Worm (Caenorhabditis elegans) whole organism, young adult: ENCODE data around the gene ZK757.1.

Source experiments
- B0019.2 ChIP-seq: fragments of 200-800 bp; sonication (Bioruptor generic); conservative IDR thresholded peaks from 2 replicates; pipeline ENCODE4 v1.3.6; 2022; ENCODE audit warnings: missing genetic modification reagents, missing genetic modification characterization, missing compliant biosample characterization
- D2030.7 ChIP-seq: fragments of 200-800 bp; sonication (Bioruptor generic); IDR thresholded peaks from 2 replicates; pipeline ENCODE4 v1.3.6; 2022; ENCODE audit warnings: missing genetic modification reagents, missing genetic modification characterization, missing compliant biosample characterization
- F10E7.11 ChIP-seq: sonication (generic microtip); optimal IDR thresholded peaks from 2 replicates; lab custom pipeline; 2017; ENCODE audit warnings: mild to moderate bottlenecking, missing genetic modification characterization, moderate library complexity, missing compliant biosample characterization
- F33H1.4 ChIP-seq: fragments of 200-800 bp; sonication (Bioruptor generic); IDR thresholded peaks from 2 replicates; pipeline ENCODE4 v1.3.6; 2022; ENCODE audit warnings: missing genetic modification reagents, missing genetic modification characterization, missing compliant biosample characterization
- F39B2.1 ChIP-seq: fragments of 200-800 bp; sonication (Bioruptor generic); IDR thresholded peaks from 2 replicates; pipeline ENCODE4 v1.3.6; 2022; ENCODE audit warnings: missing genetic modification reagents, missing genetic modification characterization, missing compliant biosample characterization
- K12H6.12 ChIP-seq: fragments of 200-800 bp; sonication (Bioruptor generic); optimal IDR thresholded peaks from 2 replicates; lab custom pipeline; 2018; ENCODE audit warnings: mild to moderate bottlenecking, missing genetic modification characterization, missing compliant biosample characterization
- T07F8.4 ChIP-seq: sonication (generic microtip); optimal IDR thresholded peaks from 2 replicates; lab custom pipeline; 2016; ENCODE audit warnings: mild to moderate bottlenecking, missing genetic modification characterization, moderate library complexity, missing compliant biosample characterization
- Y79H2A.3 ChIP-seq: fragments of 200-800 bp; sonication (Bioruptor generic); conservative IDR thresholded peaks from 2 replicates; pipeline ENCODE4 v1.3.6; 2022; ENCODE audit warnings: missing genetic modification reagents, missing genetic modification characterization, missing compliant biosample characterization
- Y95B8A.8 ChIP-seq: fragments of 200-800 bp; sonication (Bioruptor generic); IDR thresholded peaks from 2 replicates; pipeline ENCODE4 v1.3.6; 2022; ENCODE audit warnings: missing genetic modification reagents, missing genetic modification characterization, missing compliant biosample characterization
- ama-1 ChIP-seq, 3 experiments: fragments of 150-350 bp in 1 of 3; sonication (generic microtip) in 2 of 3; optimal IDR thresholded peaks; 2 replicates each; lab custom pipeline; 2014 to 2018; ENCODE audit warnings: missing biosample characterization in 2 of 3, missing genetic modification characterization in 2 of 3, missing genetic modification reagents in 2 of 3
- atf-7 ChIP-seq: sonication (generic microtip); optimal IDR thresholded peaks from 2 replicates; lab custom pipeline; 2017; ENCODE audit warnings: mild to moderate bottlenecking, missing genetic modification characterization, missing compliant biosample characterization
- bed-1 ChIP-seq: fragments of 200-800 bp; sonication (Bioruptor generic); IDR thresholded peaks from 2 replicates; pipeline ENCODE4 v1.3.6; 2022; ENCODE audit warnings: missing genetic modification reagents, missing genetic modification characterization, missing compliant biosample characterization
- cebp-1 ChIP-seq, 2 experiments: fragments of 200-800 bp in 1 of 2; sonication (Bioruptor generic) in 1 of 2; sonication (generic microtip) in 1 of 2; IDR thresholded peaks in 1 of 2; optimal IDR thresholded peaks in 1 of 2; 2 replicates each; pipeline versions ENCODE4 v1.3.6 to Lab custom; 2017 to 2022; ENCODE audit warnings: missing compliant biosample characterization in 2 of 2, missing genetic modification characterization in 2 of 2, mild to moderate bottlenecking in 1 of 2, missing genetic modification reagents in 1 of 2, moderate library complexity in 1 of 2
- ceh-91 ChIP-seq: fragments of 200-800 bp; sonication (Bioruptor generic); IDR thresholded peaks from 2 replicates; pipeline ENCODE4 v1.3.6; 2022; ENCODE audit warnings: missing genetic modification reagents, missing genetic modification characterization, missing compliant biosample characterization
- dox-1 ChIP-seq: fragments of 200-800 bp; sonication (Bioruptor generic); IDR thresholded peaks from 2 replicates; pipeline ENCODE4 v1.3.6; 2022; ENCODE audit warnings: missing genetic modification reagents, missing genetic modification characterization, missing compliant biosample characterization
- efl-1 ChIP-seq: fragments of 150-350 bp; optimal IDR thresholded peaks from 2 replicates; lab custom pipeline; 2014; ENCODE audit warnings: missing biosample characterization, missing genetic modification reagents, missing genetic modification characterization
- egl-18 ChIP-seq: fragments of 200-800 bp; sonication (Bioruptor generic); IDR thresholded peaks from 2 replicates; pipeline ENCODE4 v1.3.6; 2022; ENCODE audit warnings: missing genetic modification reagents, missing genetic modification characterization, missing compliant biosample characterization
- fkh-3 ChIP-seq: sonication (generic microtip); optimal IDR thresholded peaks from 2 replicates; lab custom pipeline; 2016; ENCODE audit warnings: mild to moderate bottlenecking, missing genetic modification characterization, missing compliant biosample characterization
- hmg-1.2 ChIP-seq: fragments of 200-800 bp; sonication (Bioruptor generic); IDR thresholded peaks from 2 replicates; pipeline ENCODE4 v1.3.6; 2022; ENCODE audit warnings: missing genetic modification reagents, missing genetic modification characterization, missing compliant biosample characterization
- let-607 ChIP-seq, 2 experiments: fragments of 200-800 bp in 1 of 2; sonication (Bioruptor generic) in 1 of 2; sonication (generic microtip) in 1 of 2; optimal IDR thresholded peaks; 2 replicates each; lab custom pipeline; 2016 to 2018; ENCODE audit warnings: mild to moderate bottlenecking in 2 of 2, missing compliant biosample characterization in 2 of 2, missing genetic modification characterization in 2 of 2, moderate library complexity in 2 of 2, missing genotype in 1 of 2
- lin-26 ChIP-seq: fragments of 200-800 bp; sonication (Bioruptor generic); IDR thresholded peaks from 2 replicates; pipeline ENCODE4 v1.3.6; 2022; ENCODE audit warnings: missing genetic modification reagents, missing genetic modification characterization, missing compliant biosample characterization
- lin-35 ChIP-seq, 3 experiments: fragments of 150-350 bp in 2 of 3; sonication (generic microtip) in 1 of 3; optimal IDR thresholded peaks; 2 replicates each; lab custom pipeline; 2014 to 2018; ENCODE audit warnings: missing biosample characterization in 3 of 3, missing genetic modification characterization in 3 of 3, missing genetic modification reagents in 3 of 3
- lin-54 ChIP-seq: fragments of 200-800 bp; sonication (Bioruptor generic); optimal IDR thresholded peaks from 2 replicates; lab custom pipeline; 2018; ENCODE audit warnings: mild to moderate bottlenecking, missing genetic modification characterization, missing compliant biosample characterization
- lsl-1 ChIP-seq: fragments of 200-800 bp; sonication (Bioruptor generic); optimal IDR thresholded peaks from 2 replicates; lab custom pipeline; 2018; ENCODE audit warnings: mild to moderate bottlenecking, missing genetic modification characterization, moderate library complexity, missing compliant biosample characterization
- madf-3 ChIP-seq: fragments of 200-800 bp; sonication (Bioruptor generic); IDR thresholded peaks from 2 replicates; pipeline ENCODE4 v1.3.6; 2022; ENCODE audit warnings: missing genetic modification reagents, missing genetic modification characterization, missing compliant biosample characterization
- madf-6 ChIP-seq: fragments of 200-800 bp; sonication (Bioruptor generic); IDR thresholded peaks from 2 replicates; pipeline ENCODE4 v1.3.6; 2022; ENCODE audit warnings: missing genetic modification reagents, missing genetic modification characterization, missing compliant biosample characterization
- madf-8 ChIP-seq: fragments of 200-800 bp; sonication (Bioruptor generic); conservative IDR thresholded peaks from 2 replicates; pipeline ENCODE4 v1.3.6; 2022; ENCODE audit warnings: missing genetic modification reagents, missing genetic modification characterization, missing compliant biosample characterization
- mes-4 ChIP-seq: sonication (generic microtip); optimal IDR thresholded peaks from 2 replicates; lab custom pipeline; 2016; ENCODE audit warnings: missing genotype, missing genetic modification characterization, missing compliant biosample characterization
- nfyb-1 ChIP-seq: fragments of 200-800 bp; sonication (Bioruptor generic); IDR thresholded peaks from 2 replicates; pipeline ENCODE4 v1.3.6; 2022; ENCODE audit warnings: missing genetic modification reagents, missing genetic modification characterization, missing compliant biosample characterization
- nhr-80 ChIP-seq: sonication (generic microtip); optimal IDR thresholded peaks from 2 replicates; lab custom pipeline; 2016; ENCODE audit warnings: missing genetic modification characterization, missing compliant biosample characterization
- pha-4 ChIP-seq: fragments of 150-350 bp; sonication (generic microtip); optimal IDR thresholded peaks from 2 replicates; lab custom pipeline; 2014; ENCODE audit warnings: missing biosample characterization, missing genetic modification reagents, missing genetic modification characterization
- rcor-1 ChIP-seq: fragments of 200-800 bp; sonication (Bioruptor generic); IDR thresholded peaks from 2 replicates; pipeline ENCODE4 v1.3.6; 2022; ENCODE audit warnings: missing genetic modification reagents, missing genetic modification characterization, missing compliant biosample characterization
- repo-1 ChIP-seq: sonication (generic microtip); optimal IDR thresholded peaks from 2 replicates; lab custom pipeline; 2017; ENCODE audit warnings: mild to moderate bottlenecking, missing genetic modification characterization, missing compliant biosample characterization
- snpc-3.4 ChIP-seq: sonication (generic microtip); optimal IDR thresholded peaks from 2 replicates; lab custom pipeline; 2017; ENCODE audit warnings: missing genetic modification characterization, mild to moderate bottlenecking, missing compliant biosample characterization, antibody characterized with exemption, moderate library complexity, missing genotype, missing genetic modification reagents
- tbp1 ChIP-seq: fragments of 200-800 bp; sonication (Bioruptor generic); optimal IDR thresholded peaks from 2 replicates; lab custom pipeline; 2018; ENCODE audit warnings: mild to moderate bottlenecking, missing genetic modification characterization, missing compliant biosample characterization
- tbx-9 ChIP-seq: sonication (generic microtip); optimal IDR thresholded peaks from 2 replicates; lab custom pipeline; 2016; ENCODE audit warnings: borderline replicate concordance, missing genetic modification characterization, inconsistent platforms, missing compliant biosample characterization
- unc-62 ChIP-seq: fragments of 150-350 bp; optimal IDR thresholded peaks from 2 replicates; lab custom pipeline; 2014; ENCODE audit warnings: missing biosample characterization, missing genetic modification reagents, missing genetic modification characterization
- xnd-1 ChIP-seq: sonication (generic microtip); optimal IDR thresholded peaks from 2 replicates; lab custom pipeline; 2016; ENCODE audit warnings: missing genotype, missing genetic modification reagents, missing genetic modification characterization, missing compliant biosample characterization
- zfh-2 ChIP-seq: fragments of 200-800 bp; sonication (Bioruptor generic); conservative IDR thresholded peaks from 2 replicates; pipeline ENCODE4 v1.3.6; 2022; ENCODE audit warnings: missing genetic modification reagents, missing genetic modification characterization, missing compliant biosample characterization
- zim-3 ChIP-seq: sonication (generic microtip); optimal IDR thresholded peaks from 2 replicates; lab custom pipeline; 2017; ENCODE audit warnings: mild to moderate bottlenecking, missing genetic modification characterization, moderate library complexity, missing compliant biosample characterization

ZK757.1 gene

ce11 chrIII:9825073-9825828 lies 45.7 kb downstream of the ZK757.1 start, which contains the start of gene ZK632.9:
TSS of gene ZK632.9 (minus strand) at chrIII:9825432.
- TF ChIP-seq efl-1 (GFP tag; lab: Kevin White, UChicago) (peak; percentile 74), T07F8.4 (tag; lab: Kevin White, UChicago) (no peak), atf-7 (tag; lab: Kevin White, UChicago) (no peak), madf-8 (GFP tag; lab: Robert Waterston, UW) (peak; percentile 38; the same call in 1 of the 2 replicates), nhr-80 (tag; lab: Kevin White, UChicago) (peak; percentile 60), madf-3 (GFP tag; lab: Robert Waterston, UW) (peak; percentile 65; the same call in 1 of the 2 replicates), tbp1 (GFP tag; lab: Kevin White, UChicago) (peak; percentile 14), Y79H2A.3 (GFP tag; lab: Robert Waterston, UW) (0 out of 2 replicates have a peak, but pooled peaks have one; percentile 10), hmg-1.2 (GFP tag; lab: Robert Waterston, UW) (peak; percentile 27), let-607 (tag; optimal IDR thresholded peaks at IDR 0.05; lab: Kevin White, UChicago) (peak in 1 of 2 experiments; percentile 30), xnd-1 (tag; lab: Kevin White, UChicago) (peak; percentile 34), F33H1.4 (peak; percentile 13; the same call in 1 of the 2 replicates), pha-4 (tag; lab: Kevin White, UChicago) (peak; percentile 23), ceh-91 (GFP tag; lab: Robert Waterston, UW) (0 out of 2 replicates have a peak, but pooled peaks have one; percentile 10), zim-3 (tag; lab: Kevin White, UChicago) (no peak), snpc-3.4 (tag; lab: Kevin White, UChicago) (peak; percentile 26), madf-6 (GFP tag; lab: Robert Waterston, UW) (peak; percentile 79), K12H6.12 (tag; lab: Kevin White, UChicago) (no peak), ama-1 (optimal IDR thresholded peaks at IDR 0.05; lab: Kevin White, UChicago) (peak; percentile 70), ama-1 (GFP tag; optimal IDR thresholded peaks at IDR 0.05; lab: Kevin White, UChicago) (no peak), cebp-1 (GFP tag; IDR thresholded peaks at IDR 0.05; lab: Robert Waterston, UW) (no peak), cebp-1 (tag; optimal IDR thresholded peaks at IDR 0.05; lab: Kevin White, UChicago) (no peak), B0019.2 (GFP tag; lab: Robert Waterston, UW) (0 out of 2 replicates have a peak, but pooled peaks have one; percentile 6), F10E7.11 (tag; lab: Kevin White, UChicago) (no peak), egl-18 (GFP tag; lab: Robert Waterston, UW) (no peak), nfyb-1 (GFP tag; lab: Robert Waterston, UW) (no peak), dox-1 (GFP tag; lab: Robert Waterston, UW) (peak; percentile 31), unc-62 (GFP tag; lab: Kevin White, UChicago) (no peak), D2030.7 (GFP tag; lab: Robert Waterston, UW) (0 out of 2 replicates have a peak, but pooled peaks have one; percentile 24), zfh-2 (GFP tag; lab: Robert Waterston, UW) (peak; percentile 75), tbx-9 (tag; lab: Kevin White, UChicago) (peak; percentile 58)

- TF ChIP-seq F33H1.4 (no peak), lin-54 (GFP tag; lab: Kevin White, UChicago) (peak; percentile 29), lin-26 (GFP tag; lab: Robert Waterston, UW) (no peak), madf-3 (GFP tag; lab: Robert Waterston, UW) (peak; percentile 49; the same call in 1 of the 2 replicates), mes-4 (tag; lab: Kevin White, UChicago) (no peak), Y79H2A.3 (GFP tag; lab: Robert Waterston, UW) (no peak), F39B2.1 (GFP tag; lab: Robert Waterston, UW) (0 out of 2 replicates have a peak, but pooled peaks have one; percentile 60), Y95B8A.8 (GFP tag; lab: Robert Waterston, UW) (peak; percentile 52; the same call in 1 of the 2 replicates), rcor-1 (peak; percentile 18; the same call in 1 of the 2 replicates), repo-1 (tag; lab: Kevin White, UChicago) (peak; percentile 83), let-607 (tag; optimal IDR thresholded peaks at IDR 0.05; lab: Kevin White, UChicago) (peak in 1 of 2 experiments; percentile 11), bed-1 (GFP tag; lab: Robert Waterston, UW) (no peak), nfyb-1 (GFP tag; lab: Robert Waterston, UW) (0 out of 2 replicates have a peak, but pooled peaks have one; percentile 58), hmg-1.2 (GFP tag; lab: Robert Waterston, UW) (no peak), cebp-1 (GFP tag; IDR thresholded peaks at IDR 0.05; lab: Robert Waterston, UW) (0 out of 2 replicates have a peak, but pooled peaks have one; percentile 24), cebp-1 (tag; optimal IDR thresholded peaks at IDR 0.05; lab: Kevin White, UChicago) (peak; percentile 71), fkh-3 (peak; percentile 13), lsl-1 (GFP tag; lab: Kevin White, UChicago) (no peak), tbp1 (GFP tag; lab: Kevin White, UChicago) (peak; percentile 11), pha-4 (tag; lab: Kevin White, UChicago) (no peak), lin-35 (GFP tag; optimal IDR thresholded peaks at IDR 0.05; lab: Kevin White, UChicago) (peak in 1 of 3 experiments; percentile 47)
These were observed 46.5 kb downstream of the ZK757.1 start, which contains the start of gene lin-52 for ce11 chrIII:9824330-9824934. TSS of gene lin-52 (minus strand) at chrIII:9824750.
